Worm (Caenorhabditis elegans) whole organism, young adult: ENCODE measurements around the gene C25E10.10.

Experiments
- C06A6.2 ChIP-seq: fragments of 200-800 bp; sonication (Bioruptor generic); conservative IDR thresholded peaks from 2 replicates; pipeline ENCODE4 v1.3.6; 2022; ENCODE audit warnings: missing genetic modification characterization, missing compliant biosample characterization
- F49E8.2 ChIP-seq: sonication (generic microtip); optimal IDR thresholded peaks from 3 replicates; lab custom pipeline; 2017; ENCODE audit warnings: missing genetic modification characterization, mild to moderate bottlenecking, missing compliant biosample characterization, antibody characterized with exemption, moderate library complexity; ENCODE audit not compliant: insufficient read depth
- aptf-2 ChIP-seq: fragments of 200-800 bp; sonication (Bioruptor generic); conservative IDR thresholded peaks from 2 replicates; pipeline ENCODE4 v1.3.6; 2022; ENCODE audit warnings: missing genetic modification reagents, missing genetic modification characterization, missing compliant biosample characterization
- aptf-3 ChIP-seq: fragments of 200-800 bp; sonication (Bioruptor generic); IDR thresholded peaks from 2 replicates; pipeline ENCODE4 v1.3.6; 2022; ENCODE audit warnings: missing genetic modification characterization, missing compliant biosample characterization
- athp-1 ChIP-seq: sonication (generic microtip); optimal IDR thresholded peaks from 2 replicates; lab custom pipeline; 2017; ENCODE audit warnings: mild to moderate bottlenecking, missing genetic modification characterization, missing compliant biosample characterization
- dpff-1 ChIP-seq: sonication (generic microtip); optimal IDR thresholded peaks from 2 replicates; lab custom pipeline; 2017; ENCODE audit warnings: mild to moderate bottlenecking, missing genetic modification characterization, missing compliant biosample characterization
- dpl-1 ChIP-seq: fragments of 150-350 bp; optimal IDR thresholded peaks from 2 replicates; lab custom pipeline; 2014; ENCODE audit warnings: missing biosample characterization, missing genetic modification reagents, missing genetic modification characterization
- ekl-4 ChIP-seq: fragments of 200-800 bp; sonication (Bioruptor generic); IDR thresholded peaks from 2 replicates; pipeline ENCODE4 v1.3.6; 2022; ENCODE audit warnings: missing genetic modification reagents, missing genetic modification characterization, missing compliant biosample characterization
- hmg-1.2 ChIP-seq: fragments of 200-800 bp; sonication (Bioruptor generic); IDR thresholded peaks from 2 replicates; pipeline ENCODE4 v1.3.6; 2022; ENCODE audit warnings: missing genetic modification reagents, missing genetic modification characterization, missing compliant biosample characterization
- hsf-1 ChIP-seq: fragments of 200-800 bp; sonication (Bioruptor generic); IDR thresholded peaks from 2 replicates; pipeline ENCODE4 v1.3.6; 2022; ENCODE audit warnings: missing genetic modification reagents, missing genetic modification characterization, missing compliant biosample characterization
- nhr-120 ChIP-seq: fragments of 200-800 bp; sonication (Bioruptor generic); IDR thresholded peaks from 2 replicates; pipeline ENCODE4 v1.3.6; 2022; ENCODE audit warnings: missing genetic modification characterization, missing compliant biosample characterization
- pha-4 ChIP-seq: fragments of 150-350 bp; sonication (generic microtip); optimal IDR thresholded peaks from 2 replicates; lab custom pipeline; 2014; ENCODE audit warnings: missing biosample characterization, missing genetic modification reagents, missing genetic modification characterization
- unc-130 ChIP-seq: sonication (generic microtip); optimal IDR thresholded peaks from 2 replicates; lab custom pipeline; 2016; ENCODE audit warnings: missing genetic modification reagents, missing genetic modification characterization, missing compliant biosample characterization
- unc-62 ChIP-seq: fragments of 150-350 bp; optimal IDR thresholded peaks from 2 replicates; lab custom pipeline; 2014; ENCODE audit warnings: missing biosample characterization, missing genetic modification reagents, missing genetic modification characterization

- TF ChIP-seq C06A6.2 (GFP tag; lab: Robert Waterston, UW), result no peak
- TF ChIP-seq pha-4, result no peak
- TF ChIP-seq nhr-120 (GFP tag; lab: Robert Waterston, UW), result no peak
- no peak for TF ChIP-seq hmg-1.2 (GFP tag; lab: Robert Waterston, UW)
- no peak for TF ChIP-seq hsf-1 (GFP tag; lab: Robert Waterston, UW)
- TF ChIP-seq unc-130 (GFP tag; lab: Kevin White, UChicago), result no peak
- TF ChIP-seq dpl-1 (GFP tag; lab: Kevin White, UChicago), result no peak
- no peak for TF ChIP-seq aptf-3 (GFP tag; lab: Robert Waterston, UW)
- no peak for TF ChIP-seq aptf-2 (GFP tag; lab: Robert Waterston, UW)
- TF ChIP-seq unc-62 (GFP tag; lab: Kevin White, UChicago), result no peak
- TF ChIP-seq F49E8.2 (tag; lab: Kevin White, UChicago), result no peak
- no peak for TF ChIP-seq athp-1
- no peak for TF ChIP-seq ekl-4 (GFP tag; lab: Robert Waterston, UW)
- no peak for TF ChIP-seq dpff-1 (tag; lab: Kevin White, UChicago)
These were observed 8.8 kb upstream of the C25E10.10 start for ce11 chrV:9065001-9065400.
